Fruit fly (Drosophila melanogaster): ENCODE data around the gene PH4alphaMP.

The PH4alphaMP gene

DNA sequence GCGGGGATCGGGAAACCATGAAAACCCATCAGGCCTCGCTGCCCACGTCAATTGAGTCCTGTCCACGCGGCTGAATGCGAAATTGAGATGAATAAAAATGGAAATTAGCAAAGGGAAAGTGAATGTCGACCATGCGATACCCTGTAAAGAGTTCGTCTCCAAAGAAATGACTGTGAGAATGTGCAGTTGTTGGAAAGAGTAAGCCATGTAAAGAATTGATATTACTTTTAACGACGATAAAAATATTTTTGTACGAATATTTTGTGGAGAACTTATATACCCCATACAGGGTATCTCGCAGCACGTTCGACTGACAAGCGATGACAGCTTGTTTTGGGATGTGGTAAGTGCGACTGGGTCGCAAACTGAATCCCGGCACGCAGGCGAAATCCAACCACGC, 5.2 kb upstream of the PH4alphaMP start (continued):
- TF ChIP-seq Doc3 (GFP tag; IDR thresholded peaks at IDR 0.05; ENCODE audit: partially characterized antibody) (no peak), tll (GFP tag; optimal IDR thresholded peaks at IDR 0.05) (no peak), crp (GFP tag; optimal IDR thresholded peaks at IDR 0.05) (no peak), slou (GFP tag; optimal IDR thresholded peaks at IDR 0.05) (no peak), gem (tag; optimal IDR thresholded peaks at IDR 0.05) (peak; percentile 59), grau (tag; optimal IDR thresholded peaks at IDR 0.05) (no peak), CG4854 (GFP tag; optimal IDR thresholded peaks at IDR 0.05) (no peak), wek (GFP tag; optimal IDR thresholded peaks at IDR 0.05) (no peak), CG10959 (GFP tag; IDR thresholded peaks at IDR 0.05) (peak; percentile 39; the same call in 1 of the 2 replicates), Stat92E (GFP tag; optimal IDR thresholded peaks at IDR 0.05) (no peak), twi (tag; optimal IDR thresholded peaks at IDR 0.05) (no peak), zen (tag; optimal IDR thresholded peaks at IDR 0.05) (peak; percentile 77), Scr (GFP tag; IDR thresholded peaks at IDR 0.05; ENCODE audit: partially characterized antibody) (no peak), chm (GFP tag; IDR thresholded peaks at IDR 0.05) (peak; percentile 26; the same call in 1 of the 2 replicates), CG15696 (tag; optimal IDR thresholded peaks at IDR 0.05) (no peak), CG4404 (GFP tag; IDR thresholded peaks at IDR 0.05) (peak; percentile 53; the same call in 1 of the 2 replicates), CG1233 (GFP tag; optimal IDR thresholded peaks at IDR 0.05) (no peak), CG3838 (GFP tag; optimal IDR thresholded peaks at IDR 0.05) (no peak), CG4424 (GFP tag; optimal IDR thresholded peaks at IDR 0.05) (peak; percentile 30), dmrt11E (tag; optimal IDR thresholded peaks at IDR 0.05) (peak; percentile 48), Ravus (GFP tag; IDR thresholded peaks at IDR 0.05) (no peak), CG12391 (tag; optimal IDR thresholded peaks at IDR 0.05) (no peak), Bdp1 (GFP tag; optimal IDR thresholded peaks at IDR 0.05) (no peak), NC2α (GFP tag; optimal IDR thresholded peaks at IDR 0.05) (no peak), CG4820 (GFP tag; optimal IDR thresholded peaks at IDR 0.05) (peak; percentile 33), D19B (GFP tag; optimal IDR thresholded peaks at IDR 0.05) (peak; percentile 65), CG15269 (tag; optimal IDR thresholded peaks at IDR 0.05) (no peak), Dll (GFP tag; IDR thresholded peaks at IDR 0.05; ENCODE audit: partially characterized antibody) (no peak), Oli (tag; optimal IDR thresholded peaks at IDR 0.05) (peak; percentile 30), grn (GFP tag; optimal IDR thresholded peaks at IDR 0.05) (no peak), trem (tag; optimal IDR thresholded peaks at IDR 0.05) (no peak), CG31441 (GFP tag; IDR thresholded peaks at IDR 0.05) (no peak), Dip2 (GFP tag; IDR thresholded peaks at IDR 0.05) (no peak), hbn (GFP tag; IDR thresholded peaks at IDR 0.05; ENCODE audit: partially characterized antibody) (no peak), CG7372 (GFP tag; IDR thresholded peaks at IDR 0.05) (no peak), disco-r (GFP tag; optimal IDR thresholded peaks at IDR 0.05) (no peak), Rx (GFP tag; IDR thresholded peaks at IDR 0.05) (peak; percentile 45), Chrac-16 (GFP tag; optimal IDR thresholded peaks at IDR 0.05) (peak; percentile 15), CG16815 (GFP tag; optimal IDR thresholded peaks at IDR 0.05) (peak; percentile 4), CG13624 (GFP tag; optimal IDR thresholded peaks at IDR 0.05) (no peak), Gsc (GFP tag; IDR thresholded peaks at IDR 0.05) (no peak), seq (GFP tag; IDR thresholded peaks at IDR 0.05) (no peak), zf30C (GFP tag; optimal IDR thresholded peaks at IDR 0.05) (no peak), en (GFP tag; optimal IDR thresholded peaks at IDR 0.05) (no peak), Camta (GFP tag; optimal IDR thresholded peaks at IDR 0.05) (no peak), CG7839 (tag; optimal IDR thresholded peaks at IDR 0.05) (no peak), CG13894 (tag; optimal IDR thresholded peaks at IDR 0.05) (no peak), chn (GFP tag; optimal IDR thresholded peaks at IDR 0.05) (peak; percentile 18), HHEX (GFP tag; optimal IDR thresholded peaks at IDR 0.05) (peak; percentile 10), lmd (GFP tag; IDR thresholded peaks at IDR 0.05) (peak; percentile 43; the same call in 1 of the 2 replicates), gsb-n (tag; optimal IDR thresholded peaks at IDR 0.05) (no peak)
